Fruit fly (Drosophila melanogaster): ENCODE results near the gene Pglym87.

Gene Pglym87

dm6 chr3R:12251534-12251933 lies 19.0 kb upstream of the Pglym87 start:
- TF ChIP-seq CG4318 (GFP tag; optimal IDR thresholded peaks at IDR 0.05) (no peak), CG15336 (GFP tag; IDR thresholded peaks at IDR 0.05) (no peak), CG11762 (GFP tag; optimal IDR thresholded peaks at IDR 0.05; ENCODE audit: insufficient read depth) (no peak), CG10669 (GFP tag; optimal IDR thresholded peaks at IDR 0.05) (no peak), CG31627 (GFP tag; optimal IDR thresholded peaks at IDR 0.05) (no peak), dsx (GFP tag; optimal IDR thresholded peaks at IDR 0.05; ENCODE audit: poor library complexity, severe bottlenecking) (no peak), CG10631 (GFP tag; optimal IDR thresholded peaks at IDR 0.05) (no peak), spab (GFP tag; optimal IDR thresholded peaks at IDR 0.05) (no peak), vri (GFP tag; optimal IDR thresholded peaks at IDR 0.05) (no peak), OdsH (GFP tag; optimal IDR thresholded peaks at IDR 0.05) (no peak), CG8632 (GFP tag; optimal IDR thresholded peaks at IDR 0.05) (no peak), cyc (GFP tag; optimal IDR thresholded peaks at IDR 0.05) (no peak), Hr38 (GFP tag; optimal IDR thresholded peaks at IDR 0.05) (no peak), topi (GFP tag; optimal IDR thresholded peaks at IDR 0.05) (no peak), CG16779 (tag; optimal IDR thresholded peaks at IDR 0.05) (no peak), Met (GFP tag; optimal IDR thresholded peaks at IDR 0.05) (no peak), Gug (GFP tag; IDR thresholded peaks at IDR 0.05) (no peak), eg (GFP tag; IDR thresholded peaks at IDR 0.05) (no peak), Sox14 (GFP tag; optimal IDR thresholded peaks at IDR 0.05) (no peak), Lpt (GFP tag; optimal IDR thresholded peaks at IDR 0.05) (no peak)

DNA sequence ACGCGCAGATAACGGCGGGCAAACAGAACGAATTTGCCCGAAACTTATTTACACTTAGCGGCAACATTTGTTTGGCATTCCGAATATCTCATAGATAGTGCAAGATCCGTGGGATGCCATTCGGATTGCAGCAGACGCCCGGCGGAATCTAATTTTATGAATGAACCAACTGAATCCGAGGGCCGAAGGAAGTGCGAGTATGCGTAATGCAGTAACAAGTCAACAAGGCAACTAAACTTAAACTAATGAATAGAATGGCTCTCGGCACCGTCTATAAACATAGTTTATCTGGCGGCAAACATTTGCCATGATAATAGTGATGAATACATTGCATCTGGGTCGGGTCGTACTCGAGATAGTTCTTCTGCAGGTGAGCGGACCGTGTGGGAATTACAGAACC lies 17.7 kb upstream of the Pglym87 start:
- TF ChIP-seq CG8319 (GFP tag; optimal IDR thresholded peaks at IDR 0.05), result no peak
- no peak for TF ChIP-seq CG11762 (GFP tag; optimal IDR thresholded peaks at IDR 0.05; ENCODE audit: insufficient read depth)
- peak; percentile 73 for TF ChIP-seq fkh (GFP tag; optimal IDR thresholded peaks at IDR 0.05)
- no peak for TF ChIP-seq topi (GFP tag; optimal IDR thresholded peaks at IDR 0.05)

DNA sequence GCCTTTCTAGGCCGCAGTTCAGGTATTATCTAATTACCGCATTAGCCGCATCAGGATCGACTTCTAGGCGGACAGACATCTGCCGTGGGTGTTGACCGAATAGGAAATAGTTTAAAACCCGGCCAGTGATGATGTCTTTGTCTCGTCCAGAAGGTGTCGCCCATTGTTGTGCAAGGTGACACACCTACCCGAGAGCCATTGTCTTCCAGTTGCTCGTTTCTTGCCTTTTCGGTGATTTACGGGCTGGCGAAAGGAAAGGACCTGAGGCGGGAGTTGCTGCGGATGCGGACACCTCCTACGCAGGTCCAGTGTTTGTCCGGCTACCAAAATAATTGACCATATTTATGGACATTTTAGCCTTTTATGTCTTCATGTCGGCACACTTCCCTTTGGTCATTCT lies 15.7 kb upstream of the Pglym87 start:
- TF ChIP-seq Ets21C (GFP tag; optimal IDR thresholded peaks at IDR 0.05), result no peak
- TF ChIP-seq OdsH (GFP tag; optimal IDR thresholded peaks at IDR 0.05), result no peak
- no peak for TF ChIP-seq acj6 (GFP tag; optimal IDR thresholded peaks at IDR 0.05)
- no peak for TF ChIP-seq cyc (GFP tag; optimal IDR thresholded peaks at IDR 0.05)
- no peak for TF ChIP-seq CG15336 (GFP tag; IDR thresholded peaks at IDR 0.05)

dm6 chr3R:12244468-12245060 lies 12.0 kb upstream of the Pglym87 start:
- TF ChIP-seq CG3919 (GFP tag; optimal IDR thresholded peaks at IDR 0.05) (peak; percentile 14), net (GFP tag; optimal IDR thresholded peaks at IDR 0.05) (peak; percentile 15), esn (GFP tag; optimal IDR thresholded peaks at IDR 0.05) (no peak), CG9139 (GFP tag; optimal IDR thresholded peaks at IDR 0.05) (no peak), CG6276 (GFP tag; optimal IDR thresholded peaks at IDR 0.05) (peak; percentile 27), svp (GFP tag) (peak; percentile 99), fkh (GFP tag; optimal IDR thresholded peaks at IDR 0.05) (peak; percentile 78), topi (GFP tag; optimal IDR thresholded peaks at IDR 0.05) (peak; percentile 4), eg (GFP tag; IDR thresholded peaks at IDR 0.05) (peak; percentile 51; the same call in 1 of the 3 replicates)

DNA sequence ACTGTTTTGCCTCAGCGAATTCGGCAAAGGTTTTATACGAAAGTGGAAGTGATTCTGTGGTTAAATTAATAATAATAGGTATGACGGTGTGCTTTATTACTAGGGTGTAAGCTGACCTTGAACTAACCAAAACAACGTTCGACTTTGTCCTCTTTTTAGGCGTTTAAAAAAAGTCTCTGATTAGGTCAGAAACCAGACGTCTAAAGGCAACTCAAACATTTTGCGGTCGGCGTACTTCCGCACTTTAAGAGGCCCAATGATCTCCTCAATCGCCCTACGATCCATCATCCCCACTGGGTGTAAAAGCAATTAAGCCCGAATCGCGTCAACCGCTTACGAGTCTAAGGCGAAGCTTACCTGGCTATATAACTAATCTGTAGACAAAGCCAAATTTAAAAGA lies 6.6 kb upstream of the Pglym87 start, which contains the start of gene Cyp313a3:
Gene Cyp313a3 (minus strand): TSS at position 101 of the 400 bp plus-strand sequence.
- TF ChIP-seq ss (GFP tag; optimal IDR thresholded peaks at IDR 0.05) (no peak), Hr39 (GFP tag; optimal IDR thresholded peaks at IDR 0.05) (no peak), OdsH (GFP tag; optimal IDR thresholded peaks at IDR 0.05) (no peak)

Measured in whole organism, prepupa.